Fruit fly (Drosophila melanogaster) whole organism, adult: ENCODE measurements around the gene Ncoa6.

Experiments
- CG14711 ChIP-seq: fragments of 200-800 bp; sonication (Bioruptor generic); optimal IDR thresholded peaks from 2 replicates; lab custom pipeline; 2018; ENCODE audit warnings: missing biosample characterization, mild to moderate bottlenecking, missing genetic modification characterization, moderate library complexity
- CG5204 ChIP-seq: fragments of 200-800 bp; sonication (Bioruptor generic); optimal IDR thresholded peaks from 2 replicates; lab custom pipeline; 2016; ENCODE audit warnings: missing biosample characterization, missing genetic modification characterization
- CG7101 ChIP-seq: fragments of 200-800 bp; sonication (Bioruptor generic); optimal IDR thresholded peaks from 2 replicates; lab custom pipeline; 2018; ENCODE audit warnings: missing biosample characterization, mild to moderate bottlenecking, missing genetic modification characterization, moderate library complexity
- Clk ChIP-seq: fragments of 200-800 bp; sonication (Bioruptor generic); optimal IDR thresholded peaks from 2 replicates; lab custom pipeline; 2017; ENCODE audit warnings: missing biosample characterization, missing genetic modification characterization
- Hr96 ChIP-seq: fragments of 200-800 bp; sonication (Bioruptor generic); optimal IDR thresholded peaks from 2 replicates; lab custom pipeline; 2016; ENCODE audit warnings: missing biosample characterization, missing genetic modification characterization
- cic ChIP-seq: fragments of 200-800 bp; sonication (Bioruptor generic); optimal IDR thresholded peaks from 2 replicates; lab custom pipeline; 2017; ENCODE audit warnings: missing biosample characterization, mild to moderate bottlenecking, missing genetic modification characterization, moderate library complexity
- kay ChIP-seq: fragments of 200-800 bp; sonication (Bioruptor generic); peaks from one replicate; lab custom pipeline; 2016; ENCODE audit warnings: missing biosample characterization, missing genetic modification characterization, borderline replicate concordance
- toe ChIP-seq: fragments of 200-800 bp; sonication (Bioruptor generic); optimal IDR thresholded peaks from 2 replicates; lab custom pipeline; 2016; ENCODE audit warnings: missing biosample characterization, missing genetic modification characterization

- TF ChIP-seq cic (GFP tag; lab: Kevin White, UChicago) (no peak), kay (GFP tag; lab: Kevin White, UChicago) (no peak), CG7101 (tag; lab: Kevin White, UChicago) (no peak), CG14711 (no peak), CG5204 (GFP tag; lab: Kevin White, UChicago) (no peak), toe (GFP tag; lab: Kevin White, UChicago) (no peak), Hr96 (GFP tag; lab: Kevin White, UChicago) (no peak), Clk (GFP tag; lab: Kevin White, UChicago) (no peak)
These were observed 58.3 kb downstream of the Ncoa6 start, which contains the start of gene Cyp4ac3 for dm6 chr2L:5268198-5268597.
